Fruit fly (Drosophila melanogaster) whole organism, embryonic: ENCODE data around the gene PIG-U.
A peak's percentile ranks its signal among the peaks of the same experiment; 100 is the strongest.

Experiments used
- CG11398 ChIP-seq: fragments of 200-800 bp; sonication (Bioruptor generic); optimal IDR thresholded peaks from 2 replicates; lab custom pipeline; 2016; ENCODE audit warnings: missing biosample characterization, missing genetic modification characterization
- CG14667 ChIP-seq: fragments of 200-800 bp; sonication (Bioruptor generic); IDR thresholded peaks from 2 replicates; pipeline ENCODE4 v1.3.6; 2022; ENCODE audit warnings: missing biosample characterization, missing genetic modification characterization
- CG2712 ChIP-seq: fragments of 200-800 bp; optimal IDR thresholded peaks from 3 replicates; lab custom pipeline; 2019; ENCODE audit warnings: missing biosample characterization, mild to moderate bottlenecking, missing genetic modification characterization, moderate library complexity
- CG31224 ChIP-seq: fragments of 200-800 bp; sonication (Bioruptor generic); IDR thresholded peaks from 2 replicates; pipeline ENCODE4 v1.3.6; 2022; ENCODE audit warnings: missing biosample characterization, missing genetic modification characterization
- CG34422 ChIP-seq: fragments of 200-800 bp; sonication (Bioruptor generic); IDR thresholded peaks from 3 replicates; pipeline ENCODE4 v1.3.6; 2022; ENCODE audit warnings: missing biosample characterization, missing genetic modification characterization
- Side ChIP-seq: fragments of 200-800 bp; sonication (Bioruptor generic); optimal IDR thresholded peaks from 2 replicates; lab custom pipeline; 2016; ENCODE audit warnings: missing biosample characterization, missing genetic modification characterization

DNA sequence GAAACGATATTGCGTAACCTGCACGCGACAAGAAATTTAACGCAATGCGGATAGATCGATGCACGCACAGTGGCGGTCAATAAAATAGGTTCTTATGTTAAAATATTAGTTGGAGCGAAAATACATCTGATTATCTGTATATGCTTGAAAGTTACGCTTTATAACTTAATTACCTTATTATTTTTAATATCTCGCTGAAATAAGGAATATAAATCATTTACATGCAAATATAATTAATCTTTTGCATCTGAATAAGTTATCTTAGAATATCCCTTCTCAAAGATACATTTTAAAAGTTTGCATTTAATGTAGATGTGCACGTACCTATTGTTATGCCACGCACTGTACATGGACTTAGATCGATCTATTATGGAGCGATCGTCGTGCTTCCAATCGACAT is 43.2 kb upstream of the PIG-U start:
- TF ChIP-seq CG34422 (GFP tag; lab: Robert Waterston, UW), result no peak
- no peak for TF ChIP-seq CG31224 (GFP tag; lab: Robert Waterston, UW)
- no peak for TF ChIP-seq Side
- TF ChIP-seq CG11398 (GFP tag; lab: Kevin White, UChicago), result no peak
- TF ChIP-seq CG14667, result no peak
- TF ChIP-seq CG2712 (tag; lab: Kevin White, UChicago), result peak; percentile 72
